Fruit fly (Drosophila melanogaster) whole organism, embryonic: ENCODE data around the gene CG45066.
A peak's percentile ranks its signal among the peaks of the same experiment; 100 is the strongest.

Experiments used
- ATbp ChIP-seq: fragments of 200-800 bp; sonication (Bioruptor generic); optimal IDR thresholded peaks from 2 replicates; lab custom pipeline; 2017; ENCODE audit warnings: missing biosample characterization, mild to moderate bottlenecking, missing genetic modification characterization, missing genetic modification reagents
- Aef1 ChIP-seq: fragments of 200-800 bp; sonication (Bioruptor generic); IDR thresholded peaks from 3 replicates; pipeline ENCODE4 v1.3.6; 2022; ENCODE audit warnings: missing biosample characterization, missing genetic modification characterization
- Atf3 ChIP-seq: fragments of 200-800 bp; sonication (Bioruptor generic); optimal IDR thresholded peaks from 3 replicates; lab custom pipeline; 2016; ENCODE audit warnings: missing biosample characterization, missing genetic modification characterization
- CG10959 ChIP-seq: fragments of 200-800 bp; sonication (Bioruptor generic); IDR thresholded peaks from 2 replicates; pipeline ENCODE4 v1.3.6; 2022; ENCODE audit warnings: missing biosample characterization, missing genetic modification characterization
- CG11456 ChIP-seq: fragments of 200-800 bp; sonication (Bioruptor generic); IDR thresholded peaks from 3 replicates; pipeline ENCODE4 v1.3.6; 2022; ENCODE audit warnings: missing biosample characterization, missing genetic modification characterization
- CG11696 ChIP-seq: fragments of 200-800 bp; sonication (Bioruptor generic); IDR thresholded peaks from 2 replicates; pipeline ENCODE4 v1.3.6; 2022; ENCODE audit warnings: missing biosample characterization, missing genetic modification characterization
- CG12299 ChIP-seq: fragments of 200-800 bp; sonication (Bioruptor generic); optimal IDR thresholded peaks from 2 replicates; lab custom pipeline; 2018; ENCODE audit warnings: missing biosample characterization, mild to moderate bottlenecking, missing genetic modification characterization
- CG12769 ChIP-seq: fragments of 200-800 bp; sonication (Bioruptor generic); optimal IDR thresholded peaks from 2 replicates; lab custom pipeline; 2019; ENCODE audit warnings: missing biosample characterization, mild to moderate bottlenecking, missing genetic modification characterization, moderate library complexity
- CG13296 ChIP-seq: fragments of 200-800 bp; sonication (Bioruptor generic); optimal IDR thresholded peaks from 3 replicates; lab custom pipeline; 2018; ENCODE audit warnings: missing biosample characterization, mild to moderate bottlenecking, missing genetic modification characterization
- CG14441 ChIP-seq: fragments of 200-800 bp; sonication (Bioruptor generic); IDR thresholded peaks from 2 replicates; pipeline ENCODE4 v1.3.6; 2022; ENCODE audit warnings: missing biosample characterization, missing genetic modification characterization
- CG15601 ChIP-seq: fragments of 200-800 bp; sonication (Bioruptor generic); optimal IDR thresholded peaks from 3 replicates; lab custom pipeline; 2019; ENCODE audit warnings: missing biosample characterization, mild to moderate bottlenecking, missing genetic modification characterization, moderate library complexity
- CG17912 ChIP-seq: fragments of 200-800 bp; sonication (Bioruptor generic); optimal IDR thresholded peaks from 2 replicates; lab custom pipeline; 2018; ENCODE audit warnings: missing biosample characterization, mild to moderate bottlenecking, missing genetic modification characterization
- CG1832 ChIP-seq: fragments of 200-800 bp; sonication (Bioruptor generic); optimal IDR thresholded peaks from 2 replicates; lab custom pipeline; 2017; ENCODE audit warnings: missing biosample characterization, mild to moderate bottlenecking, missing genetic modification characterization, inconsistent platforms
- CG2120 ChIP-seq: fragments of 200-800 bp; sonication (Bioruptor generic); optimal IDR thresholded peaks from 3 replicates; lab custom pipeline; 2016; ENCODE audit warnings: missing biosample characterization, missing genetic modification characterization
- CG2199 ChIP-seq: fragments of 200-800 bp; sonication (Bioruptor generic); IDR thresholded peaks from 3 replicates; pipeline ENCODE4 v1.3.6; 2022; ENCODE audit warnings: missing biosample characterization, missing genetic modification characterization
- CG30403 ChIP-seq: fragments of 200-800 bp; sonication (Bioruptor generic); optimal IDR thresholded peaks from 3 replicates; lab custom pipeline; 2016; ENCODE audit warnings: missing biosample characterization, missing genetic modification characterization
- CG3726 ChIP-seq: fragments of 200-800 bp; sonication (Bioruptor generic); IDR thresholded peaks from 3 replicates; pipeline ENCODE4, ENCODE4 v1.3.6; 2022; ENCODE audit warnings: missing biosample characterization, missing genetic modification characterization
- CG3995 ChIP-seq: fragments of 200-800 bp; sonication (Bioruptor generic); optimal IDR thresholded peaks from 3 replicates; lab custom pipeline; 2016; ENCODE audit warnings: missing biosample characterization, missing genetic modification characterization
- CG42726 ChIP-seq: fragments of 200-800 bp; sonication (Bioruptor generic); IDR thresholded peaks from 2 replicates; pipeline ENCODE4 v1.3.6; 2022; ENCODE audit warnings: missing biosample characterization, missing genetic modification characterization; ENCODE audit not compliant: partially characterized antibody
- CG7987 ChIP-seq: fragments of 200-800 bp; sonication (Bioruptor generic); optimal IDR thresholded peaks from 2 replicates; lab custom pipeline; 2018; ENCODE audit warnings: missing biosample characterization, mild to moderate bottlenecking, missing genetic modification characterization, moderate library complexity
- CG8478 ChIP-seq: fragments of >200 bp; optimal IDR thresholded peaks from 2 replicates; lab custom pipeline; 2018
- Chrac-16 ChIP-seq: fragments of 200-800 bp; sonication (Bioruptor generic); optimal IDR thresholded peaks from 3 replicates; lab custom pipeline; 2016; ENCODE audit warnings: missing biosample characterization, missing genetic modification characterization
- CoRest ChIP-seq: fragments of 200-800 bp; sonication (Bioruptor generic); optimal IDR thresholded peaks from 3 replicates; lab custom pipeline; 2018; ENCODE audit warnings: missing biosample characterization, mild to moderate bottlenecking, missing genetic modification characterization, moderate library complexity
- Deaf1 ChIP-seq: fragments of 200-800 bp; optimal IDR thresholded peaks from 3 replicates; lab custom pipeline; 2019; ENCODE audit warnings: missing biosample characterization, mild to moderate bottlenecking, missing genetic modification characterization, moderate library complexity
- Dref ChIP-seq: fragments of 200-800 bp; sonication (Bioruptor generic); IDR thresholded peaks from 2 replicates; pipeline ENCODE4 v1.3.6; 2022; ENCODE audit warnings: missing biosample characterization, missing genetic modification characterization
- HHEX ChIP-seq: fragments of 200-800 bp; sonication (Bioruptor generic); optimal IDR thresholded peaks from 3 replicates; lab custom pipeline; 2017; ENCODE audit warnings: missing biosample characterization, mild to moderate bottlenecking, missing genetic modification characterization, missing genetic modification reagents
- Med ChIP-seq: fragments of 200-800 bp; sonication (Bioruptor generic); peaks from one replicate; lab custom pipeline; 2016; ENCODE audit warnings: missing biosample characterization, missing genetic modification characterization, mild to moderate bottlenecking, inconsistent platforms, moderate library complexity
- Mes4 ChIP-seq: fragments of 200-800 bp; sonication (Bioruptor generic); optimal IDR thresholded peaks from 2 replicates; lab custom pipeline; 2016; ENCODE audit warnings: missing biosample characterization, missing genetic modification characterization
- Ptx1 ChIP-seq: fragments of 200-800 bp; sonication (Bioruptor generic); IDR thresholded peaks from 2 replicates; pipeline ENCODE4 v1.3.6; 2022; ENCODE audit warnings: missing biosample characterization, missing genetic modification characterization
- Rfx ChIP-seq: fragments of 200-800 bp; sonication (Bioruptor generic); IDR thresholded peaks from 2 replicates; pipeline ENCODE4 v1.3.6; 2022; ENCODE audit warnings: missing biosample characterization, missing genetic modification characterization
- Six4 ChIP-seq: fragments of 200-800 bp; sonication (Bioruptor generic); optimal IDR thresholded peaks from 2 replicates; lab custom pipeline; 2016; ENCODE audit warnings: missing biosample characterization, missing genetic modification characterization
- Sry-β ChIP-seq: fragments of 200-800 bp; sonication (Bioruptor generic); optimal IDR thresholded peaks from 2 replicates; lab custom pipeline; 2018; ENCODE audit warnings: missing biosample characterization, mild to moderate bottlenecking, missing genetic modification characterization, moderate library complexity
- Sry-δ ChIP-seq: fragments of 200-800 bp; sonication (Bioruptor generic); optimal IDR thresholded peaks from 2 replicates; lab custom pipeline; 2016; ENCODE audit warnings: missing biosample characterization, missing genetic modification characterization
- abd-A ChIP-seq: fragments of 200-800 bp; sonication (Bioruptor generic); optimal IDR thresholded peaks from 3 replicates; lab custom pipeline; 2019; ENCODE audit warnings: missing biosample characterization, mild to moderate bottlenecking, missing genetic modification characterization, moderate library complexity
- az2 ChIP-seq: fragments of 200-800 bp; sonication (Bioruptor generic); optimal IDR thresholded peaks from 3 replicates; lab custom pipeline; 2016; ENCODE audit warnings: missing biosample characterization, missing genetic modification characterization
- chinmo ChIP-seq: fragments of 200-800 bp; sonication (Bioruptor generic); IDR thresholded peaks from 4 replicates; pipeline ENCODE4 v1.3.6; 2022; ENCODE audit warnings: missing biosample characterization, missing genetic modification characterization; ENCODE audit not compliant: partially characterized antibody
- crol ChIP-seq: fragments of 200-800 bp; sonication (Bioruptor generic); IDR thresholded peaks from 2 replicates; pipeline ENCODE4 v1.3.6; 2022; ENCODE audit warnings: missing biosample characterization, missing genetic modification characterization
- ewg ChIP-seq: fragments of 200-800 bp; sonication (Bioruptor generic); optimal IDR thresholded peaks from 3 replicates; lab custom pipeline; 2017; ENCODE audit warnings: mild to moderate bottlenecking, missing biosample characterization, missing genetic modification reagents, missing genetic modification characterization
- fd96Cb ChIP-seq: fragments of 200-800 bp; sonication (Bioruptor generic); optimal IDR thresholded peaks from 2 replicates; lab custom pipeline; 2018; ENCODE audit warnings: missing biosample characterization, mild to moderate bottlenecking, missing genetic modification characterization, moderate library complexity
- mirr ChIP-seq: fragments of 200-800 bp; sonication (Bioruptor generic); optimal IDR thresholded peaks from 3 replicates; lab custom pipeline; 2018; ENCODE audit warnings: missing biosample characterization, mild to moderate bottlenecking, missing genetic modification characterization
- mld ChIP-seq: fragments of 200-800 bp; sonication (Bioruptor generic); IDR thresholded peaks from 3 replicates; pipeline ENCODE4 v1.3.6; 2022; ENCODE audit warnings: missing biosample characterization, missing genetic modification characterization; ENCODE audit not compliant: partially characterized antibody
- otp ChIP-seq: fragments of 200-800 bp; sonication (Bioruptor generic); IDR thresholded peaks from 3 replicates; pipeline ENCODE4, ENCODE4 v1.3.6; 2022; ENCODE audit warnings: missing biosample characterization, missing genetic modification characterization
- pfk ChIP-seq: fragments of 200-800 bp; sonication (Bioruptor generic); optimal IDR thresholded peaks from 2 replicates; lab custom pipeline; 2018; ENCODE audit warnings: missing biosample characterization, mild to moderate bottlenecking, missing genetic modification characterization, moderate library complexity
- row ChIP-seq: fragments of 200-800 bp; sonication (Bioruptor generic); IDR thresholded peaks from 3 replicates; pipeline ENCODE4 v1.3.6; 2022; ENCODE audit warnings: missing biosample characterization, missing genetic modification characterization
- so ChIP-seq: fragments of 200-800 bp; sonication (Bioruptor generic); IDR thresholded peaks from 3 replicates; pipeline ENCODE4 v1.3.6; 2022; ENCODE audit warnings: missing biosample characterization, missing genetic modification characterization
- sob ChIP-seq: fragments of 200-800 bp; sonication (Bioruptor generic); IDR thresholded peaks from 2 replicates; pipeline ENCODE4 v1.3.6; 2022; ENCODE audit warnings: missing biosample characterization, missing genetic modification characterization
- sr ChIP-seq: fragments of 200-800 bp; sonication (Bioruptor generic); IDR thresholded peaks from 3 replicates; pipeline ENCODE4 v1.3.6; 2022; ENCODE audit warnings: missing biosample characterization, missing genetic modification characterization
- tin ChIP-seq: fragments of 200-800 bp; sonication (Bioruptor generic); optimal IDR thresholded peaks from 3 replicates; lab custom pipeline; 2016; ENCODE audit warnings: missing biosample characterization, missing genetic modification characterization
- vvl ChIP-seq: fragments of 200-800 bp; sonication (Bioruptor generic); IDR thresholded peaks from 2 replicates; pipeline ENCODE4 v1.3.6; 2022; ENCODE audit warnings: missing biosample characterization, missing genetic modification characterization

CG45066 gene

DNA sequence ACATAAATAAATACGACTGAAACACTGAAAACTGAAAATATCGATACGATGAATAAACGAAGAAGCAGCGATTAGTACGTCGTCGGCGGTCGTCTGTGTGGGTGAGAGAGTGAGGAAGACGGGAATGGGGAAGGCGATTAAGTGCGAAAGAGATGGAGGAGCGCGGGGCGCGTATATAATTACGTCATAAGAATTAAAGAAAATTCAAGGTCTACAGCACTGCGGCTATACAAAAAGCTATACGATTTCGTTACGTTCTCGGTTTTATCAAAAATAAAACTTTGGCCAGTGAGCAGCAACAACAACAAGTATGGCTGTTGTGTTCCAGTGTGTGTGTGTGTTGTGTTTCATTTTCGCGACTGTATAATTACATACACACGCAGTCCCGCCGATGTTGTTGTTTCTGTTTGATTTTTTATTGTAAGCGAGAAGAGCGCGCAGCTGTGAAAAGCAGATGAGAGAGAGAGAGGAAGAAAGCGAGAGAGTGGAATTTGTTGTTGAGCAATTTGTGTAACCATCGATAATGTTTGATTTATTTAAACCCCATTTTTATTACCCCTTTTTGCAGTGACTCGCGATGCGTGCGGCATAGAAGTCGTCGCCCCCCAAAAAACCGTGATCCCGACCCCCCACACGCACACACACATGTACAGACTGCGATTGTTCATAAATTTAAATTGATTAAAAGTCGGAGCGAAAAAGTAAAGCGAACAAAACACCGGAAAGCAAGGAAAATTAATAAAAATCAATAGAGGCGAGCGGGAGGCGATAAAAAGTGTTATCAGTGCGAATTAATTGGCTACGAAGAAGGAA is 38.2 kb upstream of the CG45066 start (continued):
- TF ChIP-seq CG12769 (tag; lab: Kevin White, UChicago) (no peak), Dref (GFP tag; lab: Robert Waterston, UW) (peak; percentile 46), mld (no peak), Sry-δ (GFP tag; lab: Kevin White, UChicago) (no peak), CG7987 (GFP tag; lab: Kevin White, UChicago) (no peak), CG17912 (GFP tag; lab: Kevin White, UChicago) (peak; percentile 23), Six4 (GFP tag; lab: Kevin White, UChicago) (no peak), CG30403 (no peak), fd96Cb (no peak), Sry-β (GFP tag; lab: Kevin White, UChicago) (no peak), pfk (GFP tag; lab: Kevin White, UChicago) (peak; percentile 30), CG2120 (GFP tag; lab: Kevin White, UChicago) (no peak), Deaf1 (tag; lab: Kevin White, UChicago) (peak; percentile 93), CG15601 (no peak), HHEX (GFP tag; lab: Kevin White, UChicago) (peak; percentile 16), CG14441 (peak; percentile 27; the same call in 1 of the 2 replicates), mirr (GFP tag; lab: Kevin White, UChicago) (peak; percentile 65), row (GFP tag; lab: Robert Waterston, UW) (0 out of 3 replicates have a peak, but pooled peaks have one; percentile 39), otp (GFP tag; lab: Robert Waterston, UW) (no peak), tin (GFP tag; lab: Kevin White, UChicago) (no peak), CG11696 (GFP tag; lab: Robert Waterston, UW) (no peak), Chrac-16 (no peak), CG11456 (GFP tag; lab: Robert Waterston, UW) (no peak), sr (GFP tag; lab: Robert Waterston, UW) (peak; percentile 86), CG12299 (tag; lab: Kevin White, UChicago) (peak; percentile 12), chinmo (GFP tag; lab: Robert Waterston, UW) (peak; percentile 69; the same call in 2 of the 4 replicates), crol (peak; percentile 92), Rfx (GFP tag; lab: Robert Waterston, UW) (peak; percentile 27; the same call in 1 of the 2 replicates), ATbp (no peak), Med (GFP tag; lab: Kevin White, UChicago) (peak; percentile 12), so (GFP tag; lab: Robert Waterston, UW) (peak; percentile 65; the same call in 2 of the 3 replicates), CG2199 (GFP tag; lab: Robert Waterston, UW) (peak; percentile 74; the same call in 2 of the 3 replicates), CG1832 (GFP tag; lab: Kevin White, UChicago) (peak; percentile 82), Mes4 (GFP tag; lab: Kevin White, UChicago) (no peak), CG3726 (no peak), Ptx1 (GFP tag; lab: Robert Waterston, UW) (peak; percentile 31; the same call in 1 of the 2 replicates), CG8478 (lab: Kevin White, UChicago) (peak; percentile 54), CG3995 (GFP tag; lab: Kevin White, UChicago) (peak; percentile 38), CoRest (tag; lab: Kevin White, UChicago) (no peak), az2 (GFP tag; lab: Kevin White, UChicago) (no peak), vvl (peak; percentile 33; the same call in 1 of the 2 replicates), abd-A (tag; lab: Kevin White, UChicago) (peak; percentile 99), CG10959 (GFP tag; lab: Robert Waterston, UW) (no peak), ewg (peak; percentile 10), CG42726 (GFP tag; lab: Robert Waterston, UW) (peak; percentile 23; the same call in 1 of the 2 replicates), sob (GFP tag; lab: Robert Waterston, UW) (peak; percentile 44; the same call in 1 of the 2 replicates), Aef1 (GFP tag; lab: Robert Waterston, UW) (0 out of 3 replicates have a peak, but pooled peaks have one; percentile 37), Atf3 (GFP tag; lab: Kevin White, UChicago) (peak; percentile 81), CG13296 (peak; percentile 51)
